Worm (Caenorhabditis elegans): ENCODE results near the gene Y105C5B.9.

Gene Y105C5B.9

DNA sequence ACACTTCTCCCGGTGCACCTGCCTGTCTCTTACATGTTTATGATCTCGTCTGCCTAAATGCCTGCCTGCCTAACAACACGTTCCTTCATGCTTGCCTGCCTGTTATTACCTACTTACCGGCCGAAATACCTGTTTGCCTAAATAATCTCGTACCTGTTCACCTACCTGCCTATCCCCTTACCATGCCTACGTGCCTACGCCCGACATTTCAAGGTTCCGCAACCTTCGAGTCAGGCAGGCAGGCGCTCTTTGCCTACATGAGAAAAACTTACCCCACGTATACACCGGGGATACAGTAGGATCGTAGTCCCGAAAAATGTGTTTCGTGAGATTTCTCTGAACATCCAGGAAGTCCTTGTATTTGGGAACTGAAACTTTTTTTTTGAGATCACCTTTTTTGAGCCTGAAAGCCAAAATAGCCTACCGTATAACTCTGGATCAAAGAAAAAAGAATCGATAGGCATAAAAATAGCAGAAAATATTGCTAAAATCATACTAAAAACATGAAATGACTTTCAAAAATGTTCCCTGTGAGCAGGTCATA, 31.9 kb downstream of the Y105C5B.9 start, which contains the start of gene lgc-19:
lgc-19 (minus strand) TSS at position 494 of the 544 bp plus-strand sequence.
- TF ChIP-seq hlh-30 (tag; optimal IDR thresholded peaks at IDR 0.05; ENCODE audit: insufficient read depth): no peak
- TF ChIP-seq ceh-6 (GFP tag; optimal IDR thresholded peaks at IDR 0.05): no peak
- no peak for TF ChIP-seq fax-1 (tag; optimal IDR thresholded peaks at IDR 0.05)
- TF ChIP-seq unc-55 (GFP tag; optimal IDR thresholded peaks at IDR 0.05): no peak
- TF ChIP-seq lin-11 (tag; optimal IDR thresholded peaks at IDR 0.05): no peak
- no peak for TF ChIP-seq C38D4.7 (GFP tag; optimal IDR thresholded peaks at IDR 0.05)
- TF ChIP-seq fkh-6 (tag; optimal IDR thresholded peaks at IDR 0.05): no peak
- TF ChIP-seq nhr-232 (tag; optimal IDR thresholded peaks at IDR 0.05): no peak
- no peak for TF ChIP-seq pax-1 (tag; optimal IDR thresholded peaks at IDR 0.05)
- no peak for TF ChIP-seq pha-4 (tag; optimal IDR thresholded peaks at IDR 0.05)

- no peak for TF ChIP-seq sox-2 (GFP tag; IDR thresholded peaks at IDR 0.05)
- no peak for TF ChIP-seq fkh-6 (tag; optimal IDR thresholded peaks at IDR 0.05)
- no peak for TF ChIP-seq ceh-34 (tag; optimal IDR thresholded peaks at IDR 0.05)
- TF ChIP-seq unc-3 (GFP tag; conservative IDR thresholded peaks at IDR 0.05): no peak
- TF ChIP-seq unc-3 (tag; optimal IDR thresholded peaks at IDR 0.05): no peak
- TF ChIP-seq elt-4 (tag; optimal IDR thresholded peaks at IDR 0.05): no peak
- TF ChIP-seq ceh-24 (tag; optimal IDR thresholded peaks at IDR 0.05): no peak
- TF ChIP-seq hlh-13 (GFP tag; optimal IDR thresholded peaks at IDR 0.05): no peak
- TF ChIP-seq ceh-9 (tag; optimal IDR thresholded peaks at IDR 0.05): no peak
These were observed 32.4 kb downstream of the Y105C5B.9 start, which contains the start of gene Y105C5B.17 for ce11 chrIV:15962801-15963200. TSS of gene Y105C5B.17 (plus strand) at chrIV:15963101.

DNA sequence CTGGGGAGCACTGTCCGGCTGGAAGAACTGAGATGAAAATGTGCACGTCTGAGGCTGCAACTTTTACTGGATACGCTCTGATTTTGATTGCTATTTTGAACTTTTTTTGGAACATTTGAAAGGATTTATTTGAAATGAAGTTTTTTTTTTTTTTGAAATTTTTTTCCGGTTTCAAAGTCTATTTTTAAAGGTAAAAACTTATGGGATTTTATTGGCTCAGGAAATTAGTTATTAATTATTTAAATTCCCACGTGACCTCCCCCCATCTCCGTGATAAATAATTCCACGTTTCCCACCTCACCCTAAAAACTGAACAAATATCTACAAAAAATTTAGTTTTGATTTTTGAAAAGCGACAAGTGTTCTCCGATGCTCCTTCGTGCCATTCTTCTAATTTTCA, 33.9 kb downstream of the Y105C5B.9 start, which contains the start of gene Y105C5B.18:
Y105C5B.18 (plus strand) TSS at position 301 of the 400 bp plus-strand sequence.
- TF ChIP-seq fax-1 (tag; optimal IDR thresholded peaks at IDR 0.05) (no peak), ceh-22 (tag; optimal IDR thresholded peaks at IDR 0.05) (no peak), lim-6 (tag; optimal IDR thresholded peaks at IDR 0.05) (no peak), ceh-30 (tag; optimal IDR thresholded peaks at IDR 0.05) (no peak), gmeb-2 (tag; optimal IDR thresholded peaks at IDR 0.05) (no peak), unc-3 (GFP tag; conservative IDR thresholded peaks at IDR 0.05) (no peak), unc-3 (tag; optimal IDR thresholded peaks at IDR 0.05) (no peak), che-1 (tag; optimal IDR thresholded peaks at IDR 0.05) (no peak), nhr-232 (tag; optimal IDR thresholded peaks at IDR 0.05) (no peak)

Measured in whole organism, late embryonic.